Worm (Caenorhabditis elegans): ENCODE measurements around the gene pals-27.

Gene pals-27

DNA sequence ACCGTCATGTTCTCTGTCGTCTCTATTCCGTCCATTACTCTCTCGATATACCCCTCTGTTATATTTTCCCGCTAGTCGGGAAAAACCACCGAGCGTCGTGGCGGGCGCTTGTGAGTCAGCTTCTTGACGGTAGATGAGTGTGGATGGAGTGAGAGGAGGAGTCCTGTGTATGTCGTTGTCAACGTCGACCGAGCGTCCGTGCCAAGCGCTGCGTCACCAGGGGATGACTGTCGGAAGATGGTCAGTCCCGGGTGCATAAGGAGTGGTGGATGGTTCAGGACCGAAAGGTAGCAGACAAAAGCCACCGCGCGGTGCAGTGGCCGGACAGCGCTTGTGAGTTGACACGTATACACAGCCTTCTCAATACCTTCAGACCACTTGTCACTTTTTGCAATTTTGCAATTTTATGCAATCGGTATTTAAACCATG lies 12.0 kb upstream of the pals-27 start (continued):
- TF ChIP-seq K11D2.4 (GFP tag; IDR thresholded peaks at IDR 0.05) (peak; percentile 49; the same call in 1 of the 2 replicates), rpc-1 (optimal IDR thresholded peaks at IDR 0.05) (peak; percentile 69), rpc-1 (tag; optimal IDR thresholded peaks at IDR 0.05) (peak; percentile 66), Y53G8AR.9 (GFP tag; conservative IDR thresholded peaks at IDR 0.05) (0 out of 2 replicates have a peak, but pooled peaks have one; percentile 73), somi-1 (GFP tag; optimal IDR thresholded peaks at IDR 0.05) (peak; percentile 45), F37B4.10 (GFP tag; IDR thresholded peaks at IDR 0.05) (0 out of 2 replicates have a peak, but pooled peaks have one; percentile 22), C06A6.2 (GFP tag; conservative IDR thresholded peaks at IDR 0.05) (peak; percentile 50; the same call in 1 of the 2 replicates), attf-6 (GFP tag; IDR thresholded peaks at IDR 0.05) (0 out of 2 replicates have a peak, but pooled peaks have one; percentile 50), ekl-4 (GFP tag; IDR thresholded peaks at IDR 0.05) (peak; percentile 64; the same call in 1 of the 2 replicates), lsl-1 (GFP tag; optimal IDR thresholded peaks at IDR 0.05) (peak; percentile 30), hsf-1 (GFP tag; IDR thresholded peaks at IDR 0.05) (0 out of 2 replicates have a peak, but pooled peaks have one; percentile 59), ztf-25 (GFP tag; IDR thresholded peaks at IDR 0.05) (peak; percentile 48; the same call in 1 of the 2 replicates), hmg-1.2 (GFP tag; IDR thresholded peaks at IDR 0.05) (peak; percentile 85), die-1 (tag; optimal IDR thresholded peaks at IDR 0.05) (peak; percentile 39), fkh-3 (tag; optimal IDR thresholded peaks at IDR 0.05) (peak; percentile 55), ztf-28 (GFP tag; IDR thresholded peaks at IDR 0.05) (0 out of 2 replicates have a peak, but pooled peaks have one; percentile 40), nhr-90 (tag; optimal IDR thresholded peaks at IDR 0.05) (peak; percentile 40), nfyb-1 (GFP tag; IDR thresholded peaks at IDR 0.05) (peak; percentile 84), tbp1 (GFP tag; optimal IDR thresholded peaks at IDR 0.05) (peak; percentile 79), dox-1 (GFP tag; IDR thresholded peaks at IDR 0.05) (peak; percentile 94), let-607 (tag; optimal IDR thresholded peaks at IDR 0.05) (peak in 1 of 2 experiments; percentile 45)

DNA sequence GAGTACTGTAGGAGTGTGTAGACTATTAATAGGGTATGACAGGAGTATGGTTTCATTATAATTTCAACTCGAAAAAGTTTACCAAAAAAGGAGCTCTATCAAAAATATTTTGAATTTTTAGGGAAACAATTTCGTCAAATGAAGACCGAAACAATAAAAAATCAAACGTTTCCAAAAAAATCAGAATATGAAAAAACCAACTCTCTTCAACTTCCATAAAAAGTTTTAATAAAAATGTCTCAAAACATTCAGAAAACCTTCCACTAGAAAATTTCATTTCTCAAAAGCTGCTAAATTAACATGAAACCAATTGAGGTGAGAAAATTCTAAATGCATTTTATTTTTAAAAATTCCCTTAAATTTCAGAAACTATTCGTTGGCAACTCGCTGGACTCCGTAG lies 10.9 kb upstream of the pals-27 start, which contains the start of gene ckb-3:
Gene ckb-3 (plus strand): TSS at position 301 of the 400 bp plus-strand sequence.
- TF ChIP-seq pbrm-1 (GFP tag; IDR thresholded peaks at IDR 0.05) (no peak), sptf-2 (GFP tag; optimal IDR thresholded peaks at IDR 0.05) (no peak), egrh-3 (GFP tag; IDR thresholded peaks at IDR 0.05) (no peak), T07F8.4 (tag; optimal IDR thresholded peaks at IDR 0.05) (no peak), gei-17 (GFP tag; optimal IDR thresholded peaks at IDR 0.05) (no peak), madf-6 (GFP tag; IDR thresholded peaks at IDR 0.05) (no peak), B0336.3 (GFP tag; IDR thresholded peaks at IDR 0.05) (no peak)

DNA sequence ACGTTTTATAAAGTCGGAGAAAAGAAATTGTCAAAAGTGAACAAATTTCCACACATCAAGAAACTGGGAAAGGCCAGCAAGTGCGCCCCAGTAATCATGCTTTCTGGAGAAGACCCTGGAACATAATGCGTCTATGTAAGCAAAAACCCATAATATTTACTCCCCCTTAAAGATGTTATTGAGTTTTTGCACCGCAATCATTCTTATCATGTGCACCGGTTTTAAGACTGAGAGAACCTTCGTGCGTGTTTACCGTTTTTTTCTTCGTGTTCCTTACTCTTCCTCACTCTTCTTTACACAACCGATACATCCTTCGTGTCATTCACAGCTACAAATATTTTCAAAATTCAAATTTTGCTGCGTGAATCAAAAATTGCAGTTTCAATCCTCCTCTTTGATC lies 8.5 kb upstream of the pals-27 start:
- no peak for TF ChIP-seq B0035.1 (tag; optimal IDR thresholded peaks at IDR 0.05)
- TF ChIP-seq nfya-2 (GFP tag; IDR thresholded peaks at IDR 0.05) = no peak
- TF ChIP-seq K12H6.12 (tag; optimal IDR thresholded peaks at IDR 0.05) = no peak
- TF ChIP-seq F10E7.11 (tag; optimal IDR thresholded peaks at IDR 0.05) = no peak
- TF ChIP-seq ets-4 (GFP tag; optimal IDR thresholded peaks at IDR 0.05) = no peak
- no peak for TF ChIP-seq zim-3 (tag; optimal IDR thresholded peaks at IDR 0.05)
- TF ChIP-seq die-1 (tag; optimal IDR thresholded peaks at IDR 0.05) = no peak
- no peak for TF ChIP-seq B0019.2 (GFP tag; conservative IDR thresholded peaks at IDR 0.05)
- no peak for TF ChIP-seq athp-1 (tag; optimal IDR thresholded peaks at IDR 0.05)
- no peak for TF ChIP-seq dpff-1 (tag; optimal IDR thresholded peaks at IDR 0.05)
- TF ChIP-seq F33H1.4 (GFP tag; IDR thresholded peaks at IDR 0.05) = no peak
- TF ChIP-seq Y53F4B.3 (GFP tag; IDR thresholded peaks at IDR 0.05) = no peak
- TF ChIP-seq mxl-1 (tag; optimal IDR thresholded peaks at IDR 0.05) = no peak
- TF ChIP-seq zfh-2 (GFP tag; conservative IDR thresholded peaks at IDR 0.05) = no peak
- TF ChIP-seq lin-35 (GFP tag; optimal IDR thresholded peaks at IDR 0.05) = no peak
- TF ChIP-seq rec-8 (tag; optimal IDR thresholded peaks at IDR 0.05) = no peak
- no peak for TF ChIP-seq gei-17 (GFP tag; optimal IDR thresholded peaks at IDR 0.05)

Measured in whole organism, young adult.